Worm (Caenorhabditis elegans) whole organism, mixed stage, embryonic: Measurements from ENCODE around the gene gem-4.

ENCODE experiments used
- bed-3 ChIP-seq: fragments of 200-800 bp; sonication (Bioruptor generic); optimal IDR thresholded peaks from 3 replicates; lab custom pipeline; 2018; ENCODE audit warnings: mild to moderate bottlenecking, missing genetic modification characterization, moderate library complexity, missing compliant biosample characterization
- blmp-1 ChIP-seq: fragments of 150-350 bp; optimal IDR thresholded peaks from 2 replicates; lab custom pipeline; 2014; ENCODE audit warnings: missing biosample characterization, missing genetic modification characterization
- ceh-83 ChIP-seq: fragments of 200-800 bp; sonication (Bioruptor generic); optimal IDR thresholded peaks from 2 replicates; lab custom pipeline; 2018; ENCODE audit warnings: mild to moderate bottlenecking, missing genetic modification characterization, missing compliant biosample characterization
- ces-1 ChIP-seq: fragments of 150-350 bp; optimal IDR thresholded peaks from 2 replicates; lab custom pipeline; 2014; ENCODE audit warnings: missing biosample characterization, missing genetic modification reagents, missing genetic modification characterization
- cnd-1 ChIP-seq: fragments of 200-800 bp; sonication (Bioruptor generic); optimal IDR thresholded peaks from 2 replicates; lab custom pipeline; 2018; ENCODE audit warnings: mild to moderate bottlenecking, missing genetic modification characterization, missing compliant biosample characterization
- elt-1 ChIP-seq: sonication (generic microtip); optimal IDR thresholded peaks from 2 replicates; lab custom pipeline; 2017; ENCODE audit warnings: missing genetic modification characterization, mild to moderate bottlenecking, missing compliant biosample characterization, antibody characterized with exemption, moderate library complexity, borderline replicate concordance; ENCODE audit not compliant: insufficient read depth
- flh-1 ChIP-seq: fragments of 200-800 bp; sonication (Bioruptor generic); optimal IDR thresholded peaks from 2 replicates; lab custom pipeline; 2018; ENCODE audit warnings: mild to moderate bottlenecking, missing genetic modification characterization, moderate library complexity, missing compliant biosample characterization
- ham-2 ChIP-seq: fragments of 200-800 bp; sonication (Bioruptor generic); optimal IDR thresholded peaks from 2 replicates; lab custom pipeline; 2018; ENCODE audit warnings: mild to moderate bottlenecking, missing genetic modification characterization, missing compliant biosample characterization
- hlh-1 ChIP-seq: fragments of 150-350 bp; optimal IDR thresholded peaks from 2 replicates; lab custom pipeline; 2014; ENCODE audit warnings: missing biosample characterization, missing genetic modification reagents, missing genetic modification characterization
- lin-13 ChIP-seq: fragments of 150-350 bp; optimal IDR thresholded peaks from 2 replicates; lab custom pipeline; 2014; ENCODE audit warnings: missing biosample characterization, missing genetic modification characterization
- lin-32 ChIP-seq: fragments of 200-800 bp; sonication (Bioruptor generic); optimal IDR thresholded peaks from 2 replicates; lab custom pipeline; 2018; ENCODE audit warnings: mild to moderate bottlenecking, missing genetic modification characterization, missing compliant biosample characterization
- lsy-2 ChIP-seq: fragments of 150-350 bp; optimal IDR thresholded peaks from 2 replicates; lab custom pipeline; 2014; ENCODE audit warnings: missing biosample characterization, missing genetic modification characterization
- mab-5 ChIP-seq: fragments of 150-350 bp; optimal IDR thresholded peaks from 2 replicates; lab custom pipeline; 2014; ENCODE audit warnings: missing biosample characterization, missing genetic modification characterization
- mep-1 ChIP-seq: fragments of 150-350 bp; optimal IDR thresholded peaks from 2 replicates; lab custom pipeline; 2017; ENCODE audit warnings: missing biosample characterization, missing genetic modification reagents, missing genetic modification characterization, inconsistent platforms
- mls-2 ChIP-seq: sonication (generic microtip); optimal IDR thresholded peaks from 2 replicates; lab custom pipeline; 2016; ENCODE audit warnings: mild to moderate bottlenecking, missing genetic modification characterization, moderate library complexity, missing compliant biosample characterization
- nhr-12 ChIP-seq: fragments of 150-350 bp; optimal IDR thresholded peaks from 2 replicates; lab custom pipeline; 2014; ENCODE audit warnings: missing biosample characterization, missing genetic modification characterization
- nhr-2 ChIP-seq: fragments of 150-350 bp; optimal IDR thresholded peaks from 2 replicates; lab custom pipeline; 2014; ENCODE audit warnings: missing biosample characterization, missing genetic modification characterization
- nhr-237 ChIP-seq: fragments of 150-350 bp; optimal IDR thresholded peaks from 2 replicates; lab custom pipeline; 2014; ENCODE audit warnings: missing biosample characterization, missing genetic modification characterization
- nhr-28 ChIP-seq: fragments of 150-350 bp; optimal IDR thresholded peaks from 2 replicates; lab custom pipeline; 2014; ENCODE audit warnings: missing biosample characterization, missing genetic modification characterization
- nhr-76 ChIP-seq: sonication (generic microtip); optimal IDR thresholded peaks from 2 replicates; lab custom pipeline; 2017; ENCODE audit warnings: missing biosample characterization, missing genetic modification characterization
- pha-4 ChIP-seq: fragments of 150-350 bp; optimal IDR thresholded peaks from 2 replicates; lab custom pipeline; 2018; ENCODE audit warnings: missing biosample characterization, missing genetic modification reagents, missing genetic modification characterization
- sem-2 ChIP-seq: fragments of 200-800 bp; sonication (Bioruptor generic); optimal IDR thresholded peaks from 2 replicates; lab custom pipeline; 2018; ENCODE audit warnings: mild to moderate bottlenecking, missing genetic modification characterization, missing compliant biosample characterization
- snpc-4 ChIP-seq: fragments of 150-350 bp; optimal IDR thresholded peaks from 2 replicates; lab custom pipeline; 2014; ENCODE audit warnings: missing biosample characterization, missing genetic modification characterization
- sptf-1 ChIP-seq: sonication (generic microtip); optimal IDR thresholded peaks from 2 replicates; lab custom pipeline; 2017; ENCODE audit warnings: mild to moderate bottlenecking, missing genetic modification characterization, moderate library complexity, missing compliant biosample characterization
- tbx-8 ChIP-seq: fragments of 200-800 bp; sonication (Bioruptor generic); optimal IDR thresholded peaks from 2 replicates; lab custom pipeline; 2018; ENCODE audit warnings: mild to moderate bottlenecking, missing genetic modification characterization, moderate library complexity, missing compliant biosample characterization
- unc-39 ChIP-seq: fragments of 150-350 bp; optimal IDR thresholded peaks from 2 replicates; lab custom pipeline; 2014; ENCODE audit warnings: missing biosample characterization, missing genetic modification characterization
- unc-62 ChIP-seq: fragments of 150-350 bp; optimal IDR thresholded peaks from 2 replicates; lab custom pipeline; 2014; ENCODE audit warnings: missing biosample characterization, missing genetic modification reagents, missing genetic modification characterization
- zip-8 ChIP-seq: fragments of 150-350 bp; optimal IDR thresholded peaks from 2 replicates; lab custom pipeline; 2014; ENCODE audit warnings: missing biosample characterization, missing genetic modification characterization
- ztf-11 ChIP-seq: fragments of 150-350 bp; optimal IDR thresholded peaks from 2 replicates; lab custom pipeline; 2014; ENCODE audit warnings: missing biosample characterization, missing genetic modification characterization

Gene gem-4

ce11 chrIV:11743813-11744212 is 1.6 kb upstream of the gem-4 start:
- TF ChIP-seq sptf-1 (tag; lab: Kevin White, UChicago) (no peak), cnd-1 (tag; lab: Kevin White, UChicago) (peak; percentile 88), nhr-2 (tag; lab: Kevin White, UChicago) (peak; percentile 96), zip-8 (tag; lab: Kevin White, UChicago) (peak; percentile 50), ces-1 (GFP tag; lab: Kevin White, UChicago) (peak; percentile 23), hlh-1 (peak; percentile 16), nhr-28 (tag; lab: Kevin White, UChicago) (no peak)

ce11 chrIV:11744287-11744686 is 1.2 kb upstream of the gem-4 start:
- TF ChIP-seq zip-8 (tag; lab: Kevin White, UChicago) = peak; percentile 4
- no peak for TF ChIP-seq pha-4 (tag; lab: Kevin White, UChicago)
- TF ChIP-seq unc-39 = no peak

- TF ChIP-seq lsy-2 (tag; lab: Kevin White, UChicago) = no peak
- TF ChIP-seq nhr-2 (tag; lab: Kevin White, UChicago) = no peak
- TF ChIP-seq lin-13 (tag; lab: Kevin White, UChicago) = no peak
- TF ChIP-seq elt-1 (tag; lab: Kevin White, UChicago) = no peak
- TF ChIP-seq mls-2 = no peak
- no peak for TF ChIP-seq unc-39
- TF ChIP-seq tbx-8 (GFP tag; lab: Kevin White, UChicago) = no peak
- TF ChIP-seq blmp-1 (tag; lab: Kevin White, UChicago) = no peak
- no peak for TF ChIP-seq lin-32 (GFP tag; lab: Kevin White, UChicago)
- TF ChIP-seq nhr-76 (tag; lab: Kevin White, UChicago) = no peak
- TF ChIP-seq bed-3 = no peak
- no peak for TF ChIP-seq ztf-11 (tag; lab: Kevin White, UChicago)
- no peak for TF ChIP-seq pha-4 (tag; lab: Kevin White, UChicago)
- TF ChIP-seq ceh-83 (GFP tag; lab: Kevin White, UChicago) = no peak
Observed at ce11 chrIV:11748852-11749251, 3.4 kb downstream of the gem-4 start, which contains the start of gene T12A7.6. Gene T12A7.6, plus strand, starts transcription at chrIV:11749220.

DNA sequence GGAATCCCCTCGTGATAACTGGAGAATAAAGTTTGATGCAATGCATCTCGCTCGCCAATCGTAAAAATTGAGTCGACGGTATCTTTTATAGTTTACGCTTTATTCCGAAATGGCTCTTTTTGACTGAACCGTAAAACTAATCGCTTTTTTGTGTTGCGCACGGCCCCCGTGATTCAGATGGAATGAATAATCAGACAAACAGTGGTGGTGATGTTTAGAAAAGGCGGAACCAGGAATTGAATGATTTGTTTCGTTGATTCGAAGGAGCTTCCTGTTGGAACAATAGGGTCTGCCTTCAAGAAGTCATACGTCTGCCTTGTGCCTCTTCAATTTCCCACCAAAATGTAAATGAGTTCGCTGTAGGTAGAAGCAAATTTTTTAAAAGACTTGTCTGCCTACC is 8.9 kb downstream of the gem-4 start, which contains the start of gene scl-18:
Gene scl-18 (minus strand): TSS at position 101 of the 400 bp plus-strand sequence.
- no peak for TF ChIP-seq ham-2 (GFP tag; lab: Kevin White, UChicago)
- TF ChIP-seq snpc-4 = no peak
- TF ChIP-seq hlh-1 = no peak
- TF ChIP-seq mep-1 = no peak
- no peak for TF ChIP-seq elt-1 (tag; lab: Kevin White, UChicago)
- no peak for TF ChIP-seq mls-2
- TF ChIP-seq bed-3 = no peak
- TF ChIP-seq lin-32 (GFP tag; lab: Kevin White, UChicago) = no peak
- TF ChIP-seq tbx-8 (GFP tag; lab: Kevin White, UChicago) = no peak
- no peak for TF ChIP-seq sptf-1 (tag; lab: Kevin White, UChicago)
- no peak for TF ChIP-seq mab-5 (tag; lab: Kevin White, UChicago)
- TF ChIP-seq nhr-76 (tag; lab: Kevin White, UChicago) = no peak
- no peak for TF ChIP-seq nhr-12 (tag; lab: Kevin White, UChicago)
- TF ChIP-seq flh-1 (GFP tag; lab: Kevin White, UChicago) = no peak
- no peak for TF ChIP-seq ceh-83 (GFP tag; lab: Kevin White, UChicago)
- TF ChIP-seq nhr-28 (tag; lab: Kevin White, UChicago) = no peak
- no peak for TF ChIP-seq nhr-2 (tag; lab: Kevin White, UChicago)
- TF ChIP-seq lin-13 (tag; lab: Kevin White, UChicago) = no peak
- TF ChIP-seq, all 35 proteins: peak for 0

ce11 chrIV:11755003-11755402 is 9.6 kb downstream of the gem-4 start, which contains the start of gene T12A7.10:
Gene T12A7.10, minus strand, starts transcription at chrIV:11755103.
- TF ChIP-seq blmp-1 (tag; lab: Kevin White, UChicago) (no peak), sem-2 (GFP tag; lab: Kevin White, UChicago) (no peak), bed-3 (no peak), unc-62 (GFP tag; lab: Kevin White, UChicago) (no peak), lin-32 (GFP tag; lab: Kevin White, UChicago) (no peak), nhr-12 (tag; lab: Kevin White, UChicago) (no peak), nhr-237 (tag; lab: Kevin White, UChicago) (no peak), ztf-11 (tag; lab: Kevin White, UChicago) (no peak), flh-1 (GFP tag; lab: Kevin White, UChicago) (no peak), pha-4 (tag; lab: Kevin White, UChicago) (no peak)
